Fruit fly (Drosophila melanogaster) whole organism, embryonic: ENCODE data around the gene Cka.

Experiments
- Adf1 ChIP-seq: fragments of 200-800 bp; sonication (Bioruptor generic); IDR thresholded peaks from 2 replicates; pipeline ENCODE4 v1.3.6; 2022; ENCODE audit warnings: missing biosample characterization, missing genetic modification characterization
- Bdp1 ChIP-seq: fragments of 200-800 bp; sonication (Bioruptor generic); optimal IDR thresholded peaks from 3 replicates; lab custom pipeline; 2016; ENCODE audit warnings: missing biosample characterization, missing genetic modification characterization
- Drgx ChIP-seq: fragments of 200-800 bp; sonication (Bioruptor generic); IDR thresholded peaks from 2 replicates; pipeline ENCODE4 v1.3.6; 2022; ENCODE audit warnings: missing biosample characterization, missing genetic modification characterization
- Hsf ChIP-seq: fragments of 200-800 bp; sonication (Bioruptor generic); optimal IDR thresholded peaks from 3 replicates; lab custom pipeline; 2016; ENCODE audit warnings: missing biosample characterization, missing genetic modification characterization
- ewg ChIP-seq: fragments of 200-800 bp; sonication (Bioruptor generic); optimal IDR thresholded peaks from 3 replicates; lab custom pipeline; 2017; ENCODE audit warnings: mild to moderate bottlenecking, missing biosample characterization, missing genetic modification reagents, missing genetic modification characterization

DNA sequence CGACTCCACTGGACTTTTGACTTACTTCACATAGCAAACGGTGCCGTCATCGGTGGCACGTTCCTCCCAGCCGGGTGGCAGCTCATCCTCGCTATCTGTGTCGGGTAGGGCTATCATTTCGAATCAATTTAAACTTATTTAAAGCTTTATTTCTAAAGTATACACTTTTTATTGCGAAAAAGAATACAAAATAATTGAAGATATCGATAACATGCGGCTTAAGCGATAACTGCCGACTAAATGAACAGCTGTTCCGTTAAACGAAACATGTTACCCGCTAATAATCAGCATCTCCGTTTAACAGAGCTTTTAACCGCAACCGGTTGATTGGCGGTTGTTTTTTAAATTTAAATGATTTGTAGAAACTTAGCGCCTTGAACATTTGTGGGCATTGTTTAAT lies 26.4 kb upstream of the Cka start, which contains the start of gene Wwox:
- TF ChIP-seq Adf1 (GFP tag; lab: Robert Waterston, UW), result no peak
- TF ChIP-seq Hsf, result no peak
- TF ChIP-seq Bdp1 (GFP tag; lab: Kevin White, UChicago), result no peak
- TF ChIP-seq ewg (GFP tag; lab: Kevin White, UChicago), result no peak
- no peak for TF ChIP-seq Drgx
